Worm (Caenorhabditis elegans) whole organism, L3 larva: ENCODE measurements around the gene nspb-4.
"Not testable (repeated sequence)": the region's sequence is repeated elsewhere in the genome, so short reads cannot be mapped to it uniquely, and the experiment has no call there.

ENCODE experiments used
- R02D3.7 ChIP-seq: fragments of 150-350 bp; optimal IDR thresholded peaks from 2 replicates; lab custom pipeline; 2014; ENCODE audit warnings: missing biosample characterization, missing genetic modification characterization
- ZK546.5 ChIP-seq: sonication (generic microtip); optimal IDR thresholded peaks from 2 replicates; lab custom pipeline; 2017; ENCODE audit warnings: missing biosample characterization, missing genetic modification characterization
- ceh-16 ChIP-seq: sonication (generic microtip); optimal IDR thresholded peaks from 2 replicates; lab custom pipeline; 2017; ENCODE audit warnings: missing biosample characterization, missing genetic modification characterization
- ceh-28 ChIP-seq: fragments of 150-350 bp; optimal IDR thresholded peaks from 2 replicates; lab custom pipeline; 2014; ENCODE audit warnings: missing biosample characterization, missing genetic modification reagents, missing genetic modification characterization
- ceh-82 ChIP-seq: fragments of 150-350 bp; optimal IDR thresholded peaks from 2 replicates; lab custom pipeline; 2014; ENCODE audit warnings: missing biosample characterization, missing genetic modification characterization
- daf-12 ChIP-seq: fragments of 150-350 bp; optimal IDR thresholded peaks from 2 replicates; lab custom pipeline; 2014; ENCODE audit warnings: missing biosample characterization, missing genetic modification reagents, missing genetic modification characterization
- egl-27 ChIP-seq: sonication (generic microtip); optimal IDR thresholded peaks from 4 replicates; lab custom pipeline; 2017; ENCODE audit warnings: missing biosample characterization, missing genetic modification reagents, missing genetic modification characterization
- egl-5 ChIP-seq: fragments of 150-350 bp; optimal IDR thresholded peaks from 2 replicates; lab custom pipeline; 2017; ENCODE audit warnings: missing biosample characterization, missing genetic modification reagents, missing genetic modification characterization, inconsistent platforms
- elt-1 ChIP-seq: fragments of 150-350 bp; optimal IDR thresholded peaks from 2 replicates; lab custom pipeline; 2014; ENCODE audit warnings: missing biosample characterization, missing genetic modification characterization
- elt-2 ChIP-seq: sonication (generic microtip); optimal IDR thresholded peaks from 2 replicates; lab custom pipeline; 2016; ENCODE audit warnings: missing genetic modification reagents, mild to moderate bottlenecking, missing genetic modification characterization, missing compliant biosample characterization
- eor-1 ChIP-seq, 2 experiments: fragments of 150-350 bp; optimal IDR thresholded peaks; 2 replicates each; lab custom pipeline; 2014 to 2018; ENCODE audit warnings: missing biosample characterization in 2 of 2, missing genetic modification characterization in 2 of 2
- fos-1 ChIP-seq: fragments of 150-350 bp; optimal IDR thresholded peaks from 2 replicates; lab custom pipeline; 2014; ENCODE audit warnings: missing biosample characterization, missing genetic modification characterization
- hmg-11 ChIP-seq: sonication (generic microtip); optimal IDR thresholded peaks from 2 replicates; lab custom pipeline; 2016; ENCODE audit warnings: missing genetic modification characterization, missing compliant biosample characterization
- jun-1 ChIP-seq: fragments of 150-350 bp; optimal IDR thresholded peaks from 2 replicates; lab custom pipeline; 2014; ENCODE audit warnings: missing biosample characterization, missing genetic modification reagents, missing genetic modification characterization
- lin-15B ChIP-seq: fragments of 150-350 bp; optimal IDR thresholded peaks from 2 replicates; lab custom pipeline; 2014; ENCODE audit warnings: missing biosample characterization, missing genetic modification characterization
- lin-39 ChIP-seq: fragments of 150-350 bp; optimal IDR thresholded peaks from 2 replicates; lab custom pipeline; 2018; ENCODE audit warnings: missing biosample characterization, missing genetic modification reagents, missing genetic modification characterization
- lsy-12 ChIP-seq: sonication (generic microtip); optimal IDR thresholded peaks from 2 replicates; lab custom pipeline; 2016; ENCODE audit warnings: mild to moderate bottlenecking, missing genetic modification characterization, missing compliant biosample characterization
- mml-1 ChIP-seq: fragments of 150-350 bp; sonication (generic microtip); optimal IDR thresholded peaks from 3 replicates; lab custom pipeline; 2014; ENCODE audit warnings: missing biosample characterization, missing genetic modification characterization
- nhr-11 ChIP-seq: fragments of 150-350 bp; optimal IDR thresholded peaks from 2 replicates; lab custom pipeline; 2014; ENCODE audit warnings: missing biosample characterization, missing genetic modification characterization
- nhr-12 ChIP-seq: fragments of 150-350 bp; optimal IDR thresholded peaks from 2 replicates; lab custom pipeline; 2014; ENCODE audit warnings: missing biosample characterization, missing genetic modification characterization
- nhr-25 ChIP-seq: sonication (generic microtip); optimal IDR thresholded peaks from 2 replicates; lab custom pipeline; 2017; ENCODE audit warnings: missing biosample characterization, missing genetic modification characterization
- nhr-28 ChIP-seq: fragments of 150-350 bp; optimal IDR thresholded peaks from 2 replicates; lab custom pipeline; 2014; ENCODE audit warnings: missing biosample characterization, missing genetic modification characterization
- nhr-43 ChIP-seq: sonication (generic microtip); optimal IDR thresholded peaks from 2 replicates; lab custom pipeline; 2016; ENCODE audit warnings: mild to moderate bottlenecking, missing genetic modification characterization, missing compliant biosample characterization; ENCODE audit not compliant: poor library complexity, severe bottlenecking
- nhr-67 ChIP-seq: fragments of 150-350 bp; optimal IDR thresholded peaks from 2 replicates; lab custom pipeline; 2014; ENCODE audit warnings: missing biosample characterization, missing genetic modification characterization
- nhr-76 ChIP-seq: fragments of 150-350 bp; sonication (generic microtip); optimal IDR thresholded peaks from 5 replicates; lab custom pipeline; 2014; ENCODE audit warnings: missing biosample characterization, missing genetic modification characterization
- pha-4 ChIP-seq: fragments of 150-350 bp; optimal IDR thresholded peaks from 2 replicates; lab custom pipeline; 2014; ENCODE audit warnings: missing biosample characterization, missing genetic modification reagents, missing genetic modification characterization
- pqm-1 ChIP-seq: fragments of 150-350 bp; optimal IDR thresholded peaks from 2 replicates; lab custom pipeline; 2017; ENCODE audit warnings: missing biosample characterization, missing genetic modification characterization, inconsistent platforms
- sea-2 ChIP-seq: fragments of 150-350 bp; sonication (generic microtip); optimal IDR thresholded peaks from 4 replicates; lab custom pipeline; 2014; ENCODE audit warnings: missing biosample characterization, missing genetic modification reagents, missing genetic modification characterization
- skn-1 ChIP-seq: fragments of 150-350 bp; optimal IDR thresholded peaks from 2 replicates; lab custom pipeline; 2014; ENCODE audit warnings: missing biosample characterization, missing genetic modification characterization
- snpc-4 ChIP-seq: fragments of 150-350 bp; optimal IDR thresholded peaks from 2 replicates; lab custom pipeline; 2014; ENCODE audit warnings: missing biosample characterization, missing genetic modification characterization
- tbx-2 ChIP-seq: sonication (generic microtip); optimal IDR thresholded peaks from 2 replicates; lab custom pipeline; 2016; ENCODE audit warnings: mild to moderate bottlenecking, missing genetic modification characterization, missing compliant biosample characterization
- unc-39 ChIP-seq: sonication (generic microtip); optimal IDR thresholded peaks from 4 replicates; lab custom pipeline; 2017; ENCODE audit warnings: missing biosample characterization, missing genetic modification characterization
- zag-1 ChIP-seq: fragments of 150-350 bp; optimal IDR thresholded peaks from 2 replicates; lab custom pipeline; 2014; ENCODE audit warnings: missing biosample characterization, missing genetic modification characterization
- ztf-11 ChIP-seq: fragments of 150-350 bp; optimal IDR thresholded peaks from 2 replicates; lab custom pipeline; 2014; ENCODE audit warnings: missing biosample characterization, missing genetic modification characterization

nspb-4 gene

ce11 chrIV:6591010-6591746 is 6.8 kb upstream of the nspb-4 start, which contains the start of the genes nspb-1 and nspb-2:
nspb-1 (minus strand) TSS chrIV:6591110.
nspb-2 (plus strand) TSS chrIV:6591696.
- TF ChIP-seq nhr-28; mml-1 (tag; lab: Kevin White, UChicago); elt-2 (tag; lab: Kevin White, UChicago): not testable (repeated sequence)

ce11 chrIV:6594871-6595270 is 3.1 kb upstream of the nspb-4 start, which contains the start of gene nspb-3:
nspb-3 (minus strand) TSS chrIV:6594971.
- not testable (repeated sequence) for TF ChIP-seq elt-2, pha-4, R02D3.7 (tag; lab: Kevin White, UChicago)

ce11 chrIV:6595912-6596311 is 2.1 kb upstream of the nspb-4 start, which contains the start of gene F38A5.22:
F38A5.22 (minus strand) TSS chrIV:6595940.
- no peak for TF ChIP-seq sea-2 (GFP tag; lab: Kevin White, UChicago)
- TF ChIP-seq ceh-82 = no peak
- TF ChIP-seq jun-1 (tag; lab: Kevin White, UChicago) = no peak
- TF ChIP-seq R02D3.7 (tag; lab: Kevin White, UChicago) = no peak
- no peak for TF ChIP-seq nhr-43 (tag; lab: Kevin White, UChicago)
- no peak for TF ChIP-seq elt-1 (tag; lab: Kevin White, UChicago)
- no peak for TF ChIP-seq egl-27 (tag; lab: Kevin White, UChicago)

ce11 chrIV:6597298-6597697 is 720 bp upstream of the nspb-4 start, which contains the start of gene F38A5.6:
F38A5.6 (minus strand) TSS chrIV:6597398.
- TF ChIP-seq skn-1 (tag; lab: Kevin White, UChicago) = no peak
- TF ChIP-seq nhr-25 (tag; lab: Kevin White, UChicago) = no peak
- no peak for TF ChIP-seq jun-1 (tag; lab: Kevin White, UChicago)
- no peak for TF ChIP-seq lin-15B (tag; lab: Kevin White, UChicago)
- TF ChIP-seq egl-27 (tag; lab: Kevin White, UChicago) = no peak
- TF ChIP-seq snpc-4 (tag; lab: Kevin White, UChicago) = no peak
- no peak for TF ChIP-seq ZK546.5 (tag; lab: Kevin White, UChicago)
- TF ChIP-seq fos-1 (tag; lab: Kevin White, UChicago) = no peak
- TF ChIP-seq ceh-28 (tag; lab: Kevin White, UChicago) = no peak
- no peak for TF ChIP-seq eor-1 (tag; optimal IDR thresholded peaks at IDR 0.05; lab: Kevin White, UChicago)
- TF ChIP-seq ceh-16 (tag; lab: Kevin White, UChicago) = no peak
- no peak for TF ChIP-seq unc-39 (tag; lab: Kevin White, UChicago)
- no peak for TF ChIP-seq zag-1 (tag; lab: Kevin White, UChicago)
- no peak for TF ChIP-seq nhr-76 (tag; lab: Kevin White, UChicago)
- no peak for TF ChIP-seq R02D3.7 (tag; lab: Kevin White, UChicago)
- TF ChIP-seq tbx-2 (tag; lab: Kevin White, UChicago) = no peak
- TF ChIP-seq elt-1 (tag; lab: Kevin White, UChicago) = no peak

- not testable (repeated sequence) for TF ChIP-seq nhr-76, unc-39, tbx-2 (tag; lab: Kevin White, UChicago)
These were observed 722 bp downstream of the nspb-4 start, which contains the start of gene nspb-5 for ce11 chrIV:6598740-6599139. nspb-5 (plus strand) TSS chrIV:6599040.

ce11 chrIV:6599447-6599846 is 1.4 kb downstream of the nspb-4 start, which contains the start of gene F38A5.8:
F38A5.8 (plus strand) TSS chrIV:6599747.
- TF ChIP-seq egl-5 (tag; lab: Kevin White, UChicago) (no peak), nhr-11 (tag; lab: Kevin White, UChicago) (no peak), nhr-12 (tag; lab: Kevin White, UChicago) (no peak), nhr-25 (tag; lab: Kevin White, UChicago) (no peak), elt-1 (tag; lab: Kevin White, UChicago) (no peak), unc-39 (tag; lab: Kevin White, UChicago) (no peak), nhr-43 (tag; lab: Kevin White, UChicago) (no peak), skn-1 (tag; lab: Kevin White, UChicago) (no peak), nhr-67 (tag; lab: Kevin White, UChicago) (no peak), fos-1 (tag; lab: Kevin White, UChicago) (no peak), pqm-1 (tag; lab: Kevin White, UChicago) (no peak), lin-39 (tag; lab: Kevin White, UChicago) (no peak), daf-12 (no peak), snpc-4 (tag; lab: Kevin White, UChicago) (no peak), hmg-11 (tag; lab: Kevin White, UChicago) (no peak), ztf-11 (tag; lab: Kevin White, UChicago) (no peak), lsy-12 (tag; lab: Kevin White, UChicago) (no peak)
